Worm (Caenorhabditis elegans) whole organism, L2 larva: Measurements from ENCODE around the gene F14F7.5.

Experiments
- C34F6.9 ChIP-seq: fragments of 150-350 bp; optimal IDR thresholded peaks from 2 replicates; lab custom pipeline; 2014; ENCODE audit warnings: missing biosample characterization, missing genetic modification characterization
- F13H6.1 ChIP-seq: sonication (generic microtip); optimal IDR thresholded peaks from 2 replicates; lab custom pipeline; 2016; ENCODE audit warnings: missing genetic modification characterization, missing compliant biosample characterization
- R02D3.7 ChIP-seq: fragments of 150-350 bp; optimal IDR thresholded peaks from 2 replicates; lab custom pipeline; 2014; ENCODE audit warnings: missing biosample characterization, missing genetic modification characterization
- Y55F3AM.14 ChIP-seq: fragments of 200-800 bp; sonication (Bioruptor generic); optimal IDR thresholded peaks from 2 replicates; lab custom pipeline; 2018; ENCODE audit warnings: mild to moderate bottlenecking, missing genetic modification characterization, missing compliant biosample characterization
- ZK546.5 ChIP-seq: sonication (generic microtip); optimal IDR thresholded peaks from 2 replicates; lab custom pipeline; 2017; ENCODE audit warnings: missing biosample characterization, missing genetic modification characterization
- alr-1 ChIP-seq: fragments of 150-350 bp; optimal IDR thresholded peaks from 2 replicates; lab custom pipeline; 2014; ENCODE audit warnings: missing biosample characterization, missing genetic modification characterization
- aly-2 ChIP-seq: fragments of 150-350 bp; optimal IDR thresholded peaks from 2 replicates; lab custom pipeline; 2014; ENCODE audit warnings: missing biosample characterization, missing genetic modification characterization
- ama-1 ChIP-seq: fragments of 150-350 bp; optimal IDR thresholded peaks from 2 replicates; lab custom pipeline; 2018; ENCODE audit warnings: inconsistent platforms
- blmp-1 ChIP-seq: sonication (generic microtip); optimal IDR thresholded peaks from 2 replicates; lab custom pipeline; 2017; ENCODE audit warnings: missing genetic modification characterization, mild to moderate bottlenecking, missing compliant biosample characterization, antibody characterized with exemption, moderate library complexity; ENCODE audit not compliant: insufficient read depth
- ceh-16 ChIP-seq: fragments of 150-350 bp; optimal IDR thresholded peaks from 2 replicates; lab custom pipeline; 2014; ENCODE audit warnings: missing biosample characterization, missing genetic modification characterization
- ceh-82 ChIP-seq: fragments of 150-350 bp; optimal IDR thresholded peaks from 2 replicates; lab custom pipeline; 2014; ENCODE audit warnings: missing biosample characterization, missing genetic modification characterization
- crh-2 ChIP-seq: sonication (generic microtip); optimal IDR thresholded peaks from 2 replicates; lab custom pipeline; 2017; ENCODE audit warnings: missing biosample characterization, missing genetic modification characterization
- dmd-4 ChIP-seq: sonication (generic microtip); optimal IDR thresholded peaks from 2 replicates; lab custom pipeline; 2017; ENCODE audit warnings: missing biosample characterization, missing genetic modification characterization
- egl-27 ChIP-seq: sonication (generic microtip); optimal IDR thresholded peaks from 3 replicates; lab custom pipeline; 2017; ENCODE audit warnings: missing biosample characterization, missing genetic modification reagents, missing genetic modification characterization
- elt-1 ChIP-seq: fragments of 150-350 bp; optimal IDR thresholded peaks from 2 replicates; lab custom pipeline; 2014; ENCODE audit warnings: missing biosample characterization, missing genetic modification characterization
- elt-3 ChIP-seq: sonication (generic microtip); optimal IDR thresholded peaks from 2 replicates; lab custom pipeline; 2017; ENCODE audit warnings: missing biosample characterization, missing genetic modification characterization
- fos-1 ChIP-seq: fragments of 150-350 bp; optimal IDR thresholded peaks from 2 replicates; lab custom pipeline; 2014; ENCODE audit warnings: missing biosample characterization, missing genetic modification characterization
- gmeb-1 ChIP-seq: fragments of 150-350 bp; optimal IDR thresholded peaks from 2 replicates; lab custom pipeline; 2014; ENCODE audit warnings: missing biosample characterization, missing genetic modification characterization
- lin-11 ChIP-seq: fragments of 150-350 bp; sonication (generic microtip); optimal IDR thresholded peaks from 2 replicates; lab custom pipeline; 2014; ENCODE audit warnings: missing biosample characterization, missing genetic modification characterization, inconsistent platforms, mixed read lengths
- lin-13 ChIP-seq: fragments of 150-350 bp; optimal IDR thresholded peaks from 2 replicates; lab custom pipeline; 2014; ENCODE audit warnings: missing biosample characterization, missing genetic modification reagents, missing genetic modification characterization
- lin-39 ChIP-seq: fragments of 150-350 bp; optimal IDR thresholded peaks from 2 replicates; lab custom pipeline; 2014; ENCODE audit warnings: missing biosample characterization, missing genetic modification reagents, missing genetic modification characterization
- lsy-2 ChIP-seq, 2 experiments: fragments of 150-350 bp in 1 of 2; sonication (generic microtip) in 1 of 2; optimal IDR thresholded peaks; 2 replicates each; lab custom pipeline; 2014 to 2017; ENCODE audit warnings: missing biosample characterization in 2 of 2, missing genetic modification characterization in 2 of 2
- mab-5 ChIP-seq: fragments of 150-350 bp; optimal IDR thresholded peaks from 2 replicates; lab custom pipeline; 2014; ENCODE audit warnings: missing biosample characterization, missing genetic modification characterization
- mbf-1 ChIP-seq: sonication (generic microtip); optimal IDR thresholded peaks from 2 replicates; lab custom pipeline; 2017; ENCODE audit warnings: missing biosample characterization, missing genetic modification characterization
- mdl-1 ChIP-seq, 2 experiments: fragments of 150-350 bp in 1 of 2; sonication (generic microtip) in 1 of 2; optimal IDR thresholded peaks; 2 replicates each; lab custom pipeline; 2017; ENCODE audit warnings: missing biosample characterization in 2 of 2, missing genetic modification characterization in 2 of 2
- nhr-10 ChIP-seq: sonication (generic microtip); optimal IDR thresholded peaks from 2 replicates; lab custom pipeline; 2017; ENCODE audit warnings: missing biosample characterization, missing genetic modification characterization
- nhr-11 ChIP-seq: fragments of 150-350 bp; optimal IDR thresholded peaks from 2 replicates; lab custom pipeline; 2014; ENCODE audit warnings: missing biosample characterization, missing genetic modification characterization
- nhr-12 ChIP-seq: fragments of 150-350 bp; optimal IDR thresholded peaks from 2 replicates; lab custom pipeline; 2014; ENCODE audit warnings: missing biosample characterization, missing genetic modification characterization
- nhr-129 ChIP-seq: fragments of 150-350 bp; optimal IDR thresholded peaks from 2 replicates; lab custom pipeline; 2014; ENCODE audit warnings: missing biosample characterization, missing genetic modification characterization
- nhr-21 ChIP-seq: fragments of 150-350 bp; optimal IDR thresholded peaks from 2 replicates; lab custom pipeline; 2014; ENCODE audit warnings: missing biosample characterization, missing genetic modification characterization
- nhr-23 ChIP-seq: fragments of 150-350 bp; optimal IDR thresholded peaks from 2 replicates; lab custom pipeline; 2014; ENCODE audit warnings: missing biosample characterization, missing genetic modification reagents, missing genetic modification characterization
- nhr-237 ChIP-seq: fragments of 150-350 bp; optimal IDR thresholded peaks from 2 replicates; lab custom pipeline; 2014; ENCODE audit warnings: missing biosample characterization, missing genetic modification characterization
- nhr-25 ChIP-seq: fragments of 150-350 bp; sonication (generic microtip); optimal IDR thresholded peaks from 3 replicates; lab custom pipeline; 2014; ENCODE audit warnings: missing biosample characterization, missing genetic modification characterization
- nhr-6 ChIP-seq: fragments of 150-350 bp; optimal IDR thresholded peaks from 2 replicates; lab custom pipeline; 2014; ENCODE audit warnings: missing biosample characterization, missing genetic modification characterization
- nhr-77 ChIP-seq: fragments of 150-350 bp; optimal IDR thresholded peaks from 2 replicates; lab custom pipeline; 2014; ENCODE audit warnings: missing biosample characterization, missing genetic modification characterization
- peb-1 ChIP-seq: fragments of 150-350 bp; optimal IDR thresholded peaks from 2 replicates; lab custom pipeline; 2014; ENCODE audit warnings: missing biosample characterization, missing genetic modification characterization
- sem-4 ChIP-seq: fragments of 150-350 bp; optimal IDR thresholded peaks from 2 replicates; lab custom pipeline; 2014; ENCODE audit warnings: missing biosample characterization, missing genetic modification reagents, missing genetic modification characterization
- skn-1 ChIP-seq: sonication (generic microtip); optimal IDR thresholded peaks from 2 replicates; lab custom pipeline; 2017; ENCODE audit warnings: missing biosample characterization, missing genetic modification characterization
- sma-3 ChIP-seq: sonication (generic microtip); optimal IDR thresholded peaks from 2 replicates; lab custom pipeline; 2016; ENCODE audit warnings: missing genetic modification reagents, missing genetic modification characterization, missing compliant biosample characterization
- sma-9 ChIP-seq, 2 experiments: fragments of 150-350 bp in 1 of 2; sonication (generic microtip) in 1 of 2; optimal IDR thresholded peaks; 2 replicates each; lab custom pipeline; 2014 to 2016; ENCODE audit warnings: missing genetic modification characterization in 2 of 2, mild to moderate bottlenecking in 1 of 2, missing biosample characterization in 1 of 2, missing compliant biosample characterization in 1 of 2, missing genetic modification reagents in 1 of 2, moderate library complexity in 1 of 2
- snpc-4 ChIP-seq: fragments of 150-350 bp; optimal IDR thresholded peaks from 2 replicates; lab custom pipeline; 2014; ENCODE audit warnings: missing biosample characterization, missing genetic modification characterization
- unc-39 ChIP-seq: fragments of 150-350 bp; optimal IDR thresholded peaks from 2 replicates; lab custom pipeline; 2014; ENCODE audit warnings: missing biosample characterization, missing genetic modification characterization
- unc-55 ChIP-seq: fragments of 150-350 bp; sonication (generic microtip); optimal IDR thresholded peaks from 3 replicates; lab custom pipeline; 2014; ENCODE audit warnings: missing biosample characterization, missing genetic modification reagents, missing genetic modification characterization
- unc-62 ChIP-seq: fragments of 150-350 bp; optimal IDR thresholded peaks from 2 replicates; lab custom pipeline; 2014; ENCODE audit warnings: missing biosample characterization, missing genetic modification reagents, missing genetic modification characterization
- zag-1 ChIP-seq: fragments of 150-350 bp; optimal IDR thresholded peaks from 2 replicates; lab custom pipeline; 2014; ENCODE audit warnings: missing biosample characterization, missing genetic modification characterization
- ztf-1 ChIP-seq: fragments of 200-800 bp; sonication (Bioruptor generic); conservative IDR thresholded peaks from 2 replicates; pipeline ENCODE4 v1.3.6; 2022; ENCODE audit warnings: missing genetic modification characterization, missing compliant biosample characterization
- ztf-11 ChIP-seq: sonication (generic microtip); optimal IDR thresholded peaks from 2 replicates; lab custom pipeline; 2017; ENCODE audit warnings: missing biosample characterization, missing genetic modification characterization
- ztf-4 ChIP-seq: fragments of 150-350 bp; optimal IDR thresholded peaks from 2 replicates; lab custom pipeline; 2014; ENCODE audit warnings: missing biosample characterization, missing genetic modification characterization

The F14F7.5 gene

ce11 chrIII:13067884-13068767 is 36.3 kb downstream of the F14F7.5 start:
- TF ChIP-seq nhr-12 (no peak), lin-39 (tag; lab: Kevin White, UChicago) (peak; percentile 29), Y55F3AM.14 (GFP tag; lab: Kevin White, UChicago) (peak; percentile 81), sma-3 (GFP tag; lab: Kevin White, UChicago) (peak; percentile 66), C34F6.9 (tag; lab: Kevin White, UChicago) (peak; percentile 95), ZK546.5 (no peak), unc-39 (tag; lab: Kevin White, UChicago) (no peak), peb-1 (tag; lab: Kevin White, UChicago) (peak; percentile 13), ztf-4 (tag; lab: Kevin White, UChicago) (peak; percentile 78), blmp-1 (tag; lab: Kevin White, UChicago) (peak; percentile 20), gmeb-1 (tag; lab: Kevin White, UChicago) (peak; percentile 30), mdl-1 (tag; optimal IDR thresholded peaks at IDR 0.05; lab: Kevin White, UChicago) (peak; percentile 83 to 90), lin-11 (peak; percentile 91), nhr-21 (tag; lab: Kevin White, UChicago) (peak; percentile 65), dmd-4 (tag; lab: Kevin White, UChicago) (no peak), elt-1 (tag; lab: Kevin White, UChicago) (no peak), nhr-10 (tag; lab: Kevin White, UChicago) (peak; percentile 6), nhr-237 (no peak), ztf-11 (no peak), nhr-129 (tag; lab: Kevin White, UChicago) (peak; percentile 93), lsy-2 (tag; optimal IDR thresholded peaks at IDR 0.05; lab: Kevin White, UChicago) (peak; percentile 56 to 87), mbf-1 (tag; lab: Kevin White, UChicago) (no peak), snpc-4 (tag; lab: Kevin White, UChicago) (peak; percentile 76), ztf-1 (GFP tag; lab: Robert Waterston, UW) (no peak), elt-3 (tag; lab: Kevin White, UChicago) (no peak), skn-1 (tag; lab: Kevin White, UChicago) (no peak), nhr-77 (tag; lab: Kevin White, UChicago) (no peak), fos-1 (peak; percentile 78), zag-1 (peak; percentile 94), mab-5 (peak; percentile 31), aly-2 (no peak), unc-55 (GFP tag; lab: Kevin White, UChicago) (peak; percentile 97), R02D3.7 (tag; lab: Kevin White, UChicago) (no peak), nhr-6 (tag; lab: Kevin White, UChicago) (peak; percentile 58), ceh-82 (tag; lab: Kevin White, UChicago) (peak; percentile 42), nhr-25 (peak; percentile 70), ama-1 (lab: Kevin White, UChicago) (peak; percentile 80), ceh-16 (no peak), sma-9 (GFP tag; optimal IDR thresholded peaks at IDR 0.05; lab: Kevin White, UChicago) (peak; percentile 82), sma-9 (tag; optimal IDR thresholded peaks at IDR 0.05; lab: Kevin White, UChicago) (no peak), unc-62 (GFP tag; lab: Kevin White, UChicago) (no peak), alr-1 (tag; lab: Kevin White, UChicago) (peak; percentile 49), nhr-11 (tag; lab: Kevin White, UChicago) (no peak), lin-13 (GFP tag; lab: Kevin White, UChicago) (peak; percentile 89), F13H6.1 (tag; lab: Kevin White, UChicago) (peak; percentile 94), egl-27 (peak; percentile 74), crh-2 (tag; lab: Kevin White, UChicago) (peak; percentile 92), nhr-23 (tag; lab: Kevin White, UChicago) (no peak), sem-4 (tag; lab: Kevin White, UChicago) (peak; percentile 92)
